Fruit fly (Drosophila melanogaster) whole organism, embryonic: ENCODE measurements around the gene CG13609.

Experiments used
- CG10462 ChIP-seq: fragments of 200-800 bp; sonication (Bioruptor generic); optimal IDR thresholded peaks from 2 replicates; lab custom pipeline; 2016; ENCODE audit warnings: missing biosample characterization, missing genetic modification characterization
- CG12219 ChIP-seq: fragments of 200-800 bp; sonication (Bioruptor generic); optimal IDR thresholded peaks from 3 replicates; lab custom pipeline; 2018; ENCODE audit warnings: missing biosample characterization, mild to moderate bottlenecking, missing genetic modification characterization
- CG1233 ChIP-seq: fragments of 200-800 bp; sonication (Bioruptor generic); optimal IDR thresholded peaks from 4 replicates; lab custom pipeline; 2018; ENCODE audit warnings: missing biosample characterization, mild to moderate bottlenecking, missing genetic modification characterization
- CG15696 ChIP-seq: fragments of 200-800 bp; sonication (Bioruptor generic); optimal IDR thresholded peaks from 2 replicates; lab custom pipeline; 2019; ENCODE audit warnings: missing biosample characterization, mild to moderate bottlenecking, missing genetic modification characterization, moderate library complexity
- CG17361 ChIP-seq: fragments of 200-800 bp; sonication (Bioruptor generic); IDR thresholded peaks from 3 replicates; pipeline ENCODE4 v1.3.6; 2022; ENCODE audit warnings: missing biosample characterization, missing genetic modification characterization
- CG2116 ChIP-seq: fragments of 200-800 bp; sonication (Bioruptor generic); optimal IDR thresholded peaks from 3 replicates; lab custom pipeline; 2018; ENCODE audit warnings: missing biosample characterization, mild to moderate bottlenecking, missing genetic modification characterization
- CG2199 ChIP-seq: fragments of 200-800 bp; sonication (Bioruptor generic); IDR thresholded peaks from 3 replicates; pipeline ENCODE4 v1.3.6; 2022; ENCODE audit warnings: missing biosample characterization, missing genetic modification characterization
- CG30020 ChIP-seq: fragments of 200-800 bp; optimal IDR thresholded peaks from 2 replicates; lab custom pipeline; 2019; ENCODE audit warnings: missing biosample characterization, mild to moderate bottlenecking, missing genetic modification characterization, moderate library complexity
- CG30403 ChIP-seq: fragments of 200-800 bp; sonication (Bioruptor generic); optimal IDR thresholded peaks from 3 replicates; lab custom pipeline; 2016; ENCODE audit warnings: missing biosample characterization, missing genetic modification characterization
- CG31388 ChIP-seq: fragments of 200-800 bp; sonication (Bioruptor generic); optimal IDR thresholded peaks from 2 replicates; lab custom pipeline; 2016; ENCODE audit warnings: missing biosample characterization, missing genetic modification characterization
- CG3281 ChIP-seq: fragments of 200-800 bp; sonication (Bioruptor generic); optimal IDR thresholded peaks from 3 replicates; lab custom pipeline; 2017; ENCODE audit warnings: missing biosample characterization, mild to moderate bottlenecking, missing genetic modification characterization
- CG4617 ChIP-seq: fragments of 200-800 bp; sonication (Bioruptor generic); optimal IDR thresholded peaks from 3 replicates; lab custom pipeline; 2016; ENCODE audit warnings: missing biosample characterization, missing genetic modification characterization, borderline replicate concordance
- CG4707 ChIP-seq: fragments of 200-800 bp; sonication (Bioruptor generic); optimal IDR thresholded peaks from 2 replicates; lab custom pipeline; 2018; ENCODE audit warnings: missing biosample characterization, mild to moderate bottlenecking, missing genetic modification characterization, moderate library complexity
- Dip2 ChIP-seq: fragments of 200-800 bp; sonication (Bioruptor generic); IDR thresholded peaks from 2 replicates; pipeline ENCODE4 v1.3.6; 2022; ENCODE audit warnings: missing biosample characterization, missing genetic modification characterization
- H15 ChIP-seq: fragments of 200-800 bp; sonication (Bioruptor generic); IDR thresholded peaks from 3 replicates; pipeline ENCODE4 v1.3.6; 2022; ENCODE audit warnings: missing biosample characterization, missing genetic modification characterization
- HLH4C ChIP-seq: fragments of 200-800 bp; sonication (Bioruptor generic); IDR thresholded peaks from 3 replicates; pipeline ENCODE4 v1.3.6; 2022; ENCODE audit warnings: missing biosample characterization, missing genetic modification characterization; ENCODE audit not compliant: partially characterized antibody
- Jarid2 ChIP-seq: fragments of 200-800 bp; sonication (Bioruptor generic); optimal IDR thresholded peaks from 3 replicates; lab custom pipeline; 2017; ENCODE audit warnings: mild to moderate bottlenecking, missing biosample characterization, missing genetic modification reagents, missing genetic modification characterization
- Lhr ChIP-seq: fragments of 200-800 bp; sonication (Bioruptor generic); optimal IDR thresholded peaks from 3 replicates; lab custom pipeline; 2017; ENCODE audit warnings: mild to moderate bottlenecking, missing biosample characterization, missing genetic modification reagents, missing genetic modification characterization
- NK7.1 ChIP-seq: fragments of 200-800 bp; sonication (Bioruptor generic); optimal IDR thresholded peaks from 3 replicates; lab custom pipeline; 2016; ENCODE audit warnings: missing biosample characterization, missing genetic modification characterization
- Side ChIP-seq: fragments of 200-800 bp; sonication (Bioruptor generic); optimal IDR thresholded peaks from 2 replicates; lab custom pipeline; 2016; ENCODE audit warnings: missing biosample characterization, missing genetic modification characterization
- YL-1 ChIP-seq: fragments of 200-800 bp; sonication (Bioruptor generic); optimal IDR thresholded peaks from 3 replicates; lab custom pipeline; 2017; ENCODE audit warnings: missing biosample characterization, mild to moderate bottlenecking, missing genetic modification characterization
- bbx ChIP-seq: fragments of 200-800 bp; sonication (Bioruptor generic); IDR thresholded peaks from 2 replicates; pipeline ENCODE4 v1.3.6; 2022; ENCODE audit warnings: missing biosample characterization, missing genetic modification characterization; ENCODE audit not compliant: partially characterized antibody
- br ChIP-seq: fragments of >200 bp; optimal IDR thresholded peaks from 2 replicates; lab custom pipeline; 2017
- bsh ChIP-seq, 2 experiments: fragments of 200-800 bp; sonication (Bioruptor generic); optimal IDR thresholded peaks; 2 replicates each; lab custom pipeline; 2017 to 2018; ENCODE audit warnings: mild to moderate bottlenecking in 2 of 2, missing biosample characterization in 2 of 2, missing genetic modification characterization in 2 of 2, moderate library complexity in 1 of 2
- da ChIP-seq: fragments of 200-800 bp; sonication (Bioruptor generic); optimal IDR thresholded peaks from 2 replicates; lab custom pipeline; 2016; ENCODE audit warnings: missing biosample characterization, missing genetic modification characterization
- danr ChIP-seq: fragments of 200-800 bp; sonication (Bioruptor generic); IDR thresholded peaks from 2 replicates; pipeline ENCODE4 v1.3.6; 2022; ENCODE audit warnings: missing biosample characterization, missing genetic modification characterization
- ems ChIP-seq: fragments of 200-800 bp; sonication (Bioruptor generic); optimal IDR thresholded peaks from 3 replicates; lab custom pipeline; 2016; ENCODE audit warnings: missing biosample characterization, missing genetic modification characterization
- fd3F ChIP-seq: fragments of 200-800 bp; sonication (Bioruptor generic); optimal IDR thresholded peaks from 2 replicates; lab custom pipeline; 2018; ENCODE audit warnings: missing biosample characterization, mild to moderate bottlenecking, missing genetic modification characterization, moderate library complexity
- fd96Cb ChIP-seq: fragments of 200-800 bp; sonication (Bioruptor generic); optimal IDR thresholded peaks from 2 replicates; lab custom pipeline; 2018; ENCODE audit warnings: missing biosample characterization, mild to moderate bottlenecking, missing genetic modification characterization, moderate library complexity
- gce ChIP-seq: fragments of 200-800 bp; sonication (Bioruptor generic); IDR thresholded peaks from 3 replicates; pipeline ENCODE4 v1.3.6; 2022; ENCODE audit warnings: missing biosample characterization, missing genetic modification characterization
- hbn ChIP-seq: fragments of 200-800 bp; sonication (Bioruptor generic); IDR thresholded peaks from 2 replicates; pipeline ENCODE4 v1.3.6; 2022; ENCODE audit warnings: missing biosample characterization, missing genetic modification characterization; ENCODE audit not compliant: partially characterized antibody
- her ChIP-seq: fragments of 200-800 bp; sonication (Bioruptor generic); optimal IDR thresholded peaks from 2 replicates; lab custom pipeline; 2016; ENCODE audit warnings: missing biosample characterization, missing genetic modification characterization
- jigr1 ChIP-seq: fragments of 200-800 bp; sonication (Bioruptor generic); IDR thresholded peaks from 3 replicates; pipeline ENCODE4 v1.3.6; 2022; ENCODE audit warnings: missing biosample characterization, missing genetic modification characterization
- jumu ChIP-seq: fragments of 200-800 bp; sonication (Bioruptor generic); optimal IDR thresholded peaks from 3 replicates; lab custom pipeline; 2016; ENCODE audit warnings: missing biosample characterization, missing genetic modification characterization
- ken ChIP-seq: fragments of 200-800 bp; sonication (Bioruptor generic); IDR thresholded peaks from 3 replicates; pipeline ENCODE4 v1.3.6; 2022; ENCODE audit warnings: missing biosample characterization, missing genetic modification characterization
- knrl ChIP-seq: fragments of 200-800 bp; sonication (Bioruptor generic); IDR thresholded peaks from 3 replicates; pipeline ENCODE4 v1.3.6; 2022; ENCODE audit warnings: missing biosample characterization, missing genetic modification characterization; ENCODE audit not compliant: partially characterized antibody
- luna ChIP-seq: fragments of 200-800 bp; sonication (Bioruptor generic); optimal IDR thresholded peaks from 2 replicates; lab custom pipeline; 2016; ENCODE audit warnings: missing biosample characterization, missing genetic modification characterization
- mld ChIP-seq: fragments of 200-800 bp; sonication (Bioruptor generic); IDR thresholded peaks from 3 replicates; pipeline ENCODE4 v1.3.6; 2022; ENCODE audit warnings: missing biosample characterization, missing genetic modification characterization; ENCODE audit not compliant: partially characterized antibody
- nerfin-2 ChIP-seq: fragments of 200-800 bp; sonication (Bioruptor generic); IDR thresholded peaks from 2 replicates; pipeline ENCODE4 v1.3.6; 2022; ENCODE audit warnings: missing biosample characterization, missing genetic modification characterization; ENCODE audit not compliant: partially characterized antibody
- otp ChIP-seq: fragments of 200-800 bp; sonication (Bioruptor generic); IDR thresholded peaks from 3 replicates; pipeline ENCODE4, ENCODE4 v1.3.6; 2022; ENCODE audit warnings: missing biosample characterization, missing genetic modification characterization
- pan ChIP-seq, 4 experiments: fragments of >200 bp in 3 of 4; fragments of 200-800 bp in 1 of 4; sonication (Bioruptor generic) in 1 of 4; optimal IDR thresholded peaks in 3 of 4; IDR thresholded peaks in 1 of 4; 2 replicates each; pipeline versions ENCODE4 v1.3.6 to Lab custom; 2017 to 2022; ENCODE audit warnings: missing biosample characterization in 2 of 4, missing genetic modification characterization in 2 of 4, mixed read lengths in 1 of 4
- psq ChIP-seq: fragments of 200-800 bp; sonication (Bioruptor generic); optimal IDR thresholded peaks from 2 replicates; lab custom pipeline; 2017; ENCODE audit warnings: missing biosample characterization, missing genetic modification characterization
- ssp ChIP-seq: fragments of 200-800 bp; sonication (Bioruptor generic); IDR thresholded peaks from 2 replicates; pipeline ENCODE4 v1.3.6; 2022; ENCODE audit warnings: missing biosample characterization, missing genetic modification characterization
- stwl ChIP-seq: fragments of 200-800 bp; sonication (Bioruptor generic); optimal IDR thresholded peaks from 3 replicates; lab custom pipeline; 2018; ENCODE audit warnings: missing biosample characterization, mild to moderate bottlenecking, missing genetic modification characterization, moderate library complexity
- tgo ChIP-seq: fragments of 200-800 bp; sonication (Bioruptor generic); IDR thresholded peaks from 3 replicates; pipeline ENCODE4 v1.3.6; 2022; ENCODE audit warnings: missing biosample characterization, missing genetic modification characterization
- toy ChIP-seq: fragments of 200-800 bp; sonication (Bioruptor generic); IDR thresholded peaks from 2 replicates; pipeline ENCODE4 v1.3.6; 2022; ENCODE audit warnings: missing biosample characterization, missing genetic modification characterization
- trem ChIP-seq: fragments of 200-800 bp; optimal IDR thresholded peaks from 3 replicates; lab custom pipeline; 2019; ENCODE audit warnings: missing biosample characterization, mild to moderate bottlenecking, missing genetic modification characterization, moderate library complexity
- vvl ChIP-seq: fragments of 200-800 bp; sonication (Bioruptor generic); IDR thresholded peaks from 2 replicates; pipeline ENCODE4 v1.3.6; 2022; ENCODE audit warnings: missing biosample characterization, missing genetic modification characterization

CG13609 gene

dm6 chr3R:24230423-24231205, 3.8 kb downstream of the CG13609 start, which contains the start of gene mask (continued):
- TF ChIP-seq jumu (GFP tag; lab: Kevin White, UChicago) = peak; percentile 7
- no peak for TF ChIP-seq hbn (GFP tag; lab: Robert Waterston, UW)
- TF ChIP-seq YL-1 (GFP tag; lab: Kevin White, UChicago) = peak; percentile 76
- TF ChIP-seq fd3F (GFP tag; lab: Kevin White, UChicago) = peak; percentile 75
- no peak for TF ChIP-seq CG2199 (GFP tag; lab: Robert Waterston, UW)
- TF ChIP-seq jigr1 = no peak
- TF ChIP-seq CG4707 (GFP tag; lab: Kevin White, UChicago) = peak; percentile 54
- peak; percentile 16 for TF ChIP-seq trem (tag; lab: Kevin White, UChicago)
- peak; percentile 15 for TF ChIP-seq CG15696
- peak; percentile 39 for TF ChIP-seq ssp (GFP tag; lab: Robert Waterston, UW)
- TF ChIP-seq gce (GFP tag; lab: Robert Waterston, UW) = peak; percentile 79
- peak; percentile 74 for TF ChIP-seq CG4617 (GFP tag; lab: Kevin White, UChicago)
- no peak for TF ChIP-seq pan (optimal IDR thresholded peaks at IDR 0.05; lab: Kevin White, UChicago)
- TF ChIP-seq pan (GFP tag; optimal IDR thresholded peaks at IDR 0.05 in 1 of 2, IDR thresholded peaks at IDR 0.05 in 1 of 2) = peak in 1 of 2 experiments; percentile 80
- TF ChIP-seq HLH4C (GFP tag; lab: Robert Waterston, UW) = no peak
- peak; percentile 51 for TF ChIP-seq Jarid2 (GFP tag; lab: Kevin White, UChicago)
- TF ChIP-seq vvl (GFP tag; lab: Robert Waterston, UW) = peak; percentile 81
- TF ChIP-seq psq = no peak
- peak; percentile 82 for TF ChIP-seq H15 (GFP tag; lab: Robert Waterston, UW)
- peak; percentile 86; the same call in 2 of the 3 replicates for TF ChIP-seq CG17361
- TF ChIP-seq NK7.1 = peak; percentile 74
- TF ChIP-seq mld (GFP tag; lab: Robert Waterston, UW) = no peak
- TF ChIP-seq knrl (GFP tag; lab: Robert Waterston, UW) = no peak
- peak; percentile 78 for TF ChIP-seq CG2116
- TF ChIP-seq CG30403 (GFP tag; lab: Kevin White, UChicago) = peak; percentile 70
- no peak for TF ChIP-seq CG31388
- TF ChIP-seq danr = peak; percentile 16; the same call in 1 of the 2 replicates
- TF ChIP-seq stwl (tag; lab: Kevin White, UChicago) = peak; percentile 59
- peak; percentile 70 for TF ChIP-seq her (GFP tag; lab: Kevin White, UChicago)
- TF ChIP-seq toy = 0 out of 2 replicates have a peak, but pooled peaks have one; percentile 28
- TF ChIP-seq nerfin-2 (GFP tag; lab: Robert Waterston, UW) = no peak
- peak; percentile 82 for TF ChIP-seq CG3281
- TF ChIP-seq tgo (GFP tag; lab: Robert Waterston, UW) = peak; percentile 67
- TF ChIP-seq fd96Cb (tag; lab: Kevin White, UChicago) = peak; percentile 4
- TF ChIP-seq CG12219 (GFP tag; lab: Kevin White, UChicago) = peak; percentile 72
- peak; percentile 82 for TF ChIP-seq ken (GFP tag; lab: Robert Waterston, UW)
- peak; percentile 86 for TF ChIP-seq Side (GFP tag; lab: Kevin White, UChicago)
- peak; percentile 32 for TF ChIP-seq CG30020
- TF ChIP-seq bbx = peak; percentile 18
- peak; percentile 84 for TF ChIP-seq luna (GFP tag; lab: Kevin White, UChicago)
- TF ChIP-seq Lhr (GFP tag; lab: Kevin White, UChicago) = peak; percentile 63
- TF ChIP-seq bsh (GFP tag; optimal IDR thresholded peaks at IDR 0.05; lab: Kevin White, UChicago) = peak; percentile 21 to 54
- peak; percentile 91 for TF ChIP-seq otp (GFP tag; lab: Robert Waterston, UW)
- no peak for TF ChIP-seq CG10462 (GFP tag; lab: Kevin White, UChicago)
- peak; percentile 74 for TF ChIP-seq da (GFP tag; lab: Kevin White, UChicago)
- TF ChIP-seq CG1233 = peak; percentile 86
- TF ChIP-seq ems (GFP tag; lab: Kevin White, UChicago) = peak; percentile 48
- no peak for TF ChIP-seq br
- TF ChIP-seq Dip2 (GFP tag; lab: Robert Waterston, UW) = no peak
